Worm (Caenorhabditis elegans): ENCODE data around the gene cav-1.

cav-1 gene

ce11 chrIV:9784689-9785088, 12.4 kb downstream of the cav-1 start, which contains the start of gene sre-4:
Gene sre-4, minus strand, starts transcription at chrIV:9784789.
- TF ChIP-seq aly-2 (tag; optimal IDR thresholded peaks at IDR 0.05) (no peak), nhr-11 (tag; optimal IDR thresholded peaks at IDR 0.05) (no peak), fkh-2 (tag; optimal IDR thresholded peaks at IDR 0.05) (no peak), snpc-4 (tag; optimal IDR thresholded peaks at IDR 0.05) (no peak)

DNA sequence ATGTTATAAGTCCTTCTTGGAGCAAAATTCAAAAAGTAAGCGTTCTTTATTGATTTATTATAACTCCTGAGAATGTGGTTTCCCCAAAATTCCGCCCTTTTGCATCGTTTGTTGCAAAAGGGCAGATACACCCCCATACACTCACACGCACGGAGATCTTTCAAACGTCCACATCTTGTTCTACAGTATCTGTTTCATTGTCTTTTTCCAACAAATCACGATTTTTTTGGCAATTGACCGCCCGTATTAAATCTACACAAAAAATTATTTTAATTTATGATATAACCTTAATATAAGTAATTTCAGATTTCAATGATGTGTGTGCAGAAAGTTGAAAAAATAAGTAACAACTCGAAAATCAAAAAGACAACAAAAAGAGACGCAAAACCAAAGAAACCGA, 17.2 kb downstream of the cav-1 start, which contains the start of gene T13F2.4:
Gene T13F2.4 (plus strand): TSS at position 301 of the 400 bp plus-strand sequence.
- no peak for TF ChIP-seq fkh-2 (tag; optimal IDR thresholded peaks at IDR 0.05)
- no peak for TF ChIP-seq lin-15B (tag; optimal IDR thresholded peaks at IDR 0.05)
- TF ChIP-seq lsy-12 (tag; optimal IDR thresholded peaks at IDR 0.05) = no peak
- no peak for TF ChIP-seq ceh-82 (tag; optimal IDR thresholded peaks at IDR 0.05)
- no peak for TF ChIP-seq ceh-16 (tag; optimal IDR thresholded peaks at IDR 0.05)
- no peak for TF ChIP-seq elt-1 (tag; optimal IDR thresholded peaks at IDR 0.05)

DNA sequence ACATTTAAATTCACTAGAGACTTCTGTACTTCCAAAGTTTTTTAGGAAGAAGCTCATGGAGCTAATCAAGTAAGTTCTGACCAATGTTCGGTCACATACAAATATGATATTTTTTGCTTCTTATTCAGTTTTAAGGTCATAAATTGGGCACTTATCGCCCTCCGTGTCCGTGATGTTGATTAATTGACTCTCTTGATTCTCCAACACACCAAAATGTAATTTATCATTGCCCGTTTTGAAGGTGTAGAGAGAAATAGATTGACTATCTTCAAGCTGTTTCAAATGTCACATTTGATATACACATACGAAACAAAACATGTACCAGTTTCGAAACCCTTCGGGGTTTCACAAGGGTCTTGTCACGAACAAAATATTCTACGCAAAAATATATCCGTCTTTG, 18.4 kb downstream of the cav-1 start:
- TF ChIP-seq unc-62 (GFP tag; optimal IDR thresholded peaks at IDR 0.05) (peak; percentile 68), lin-39 (tag; optimal IDR thresholded peaks at IDR 0.05) (peak; percentile 60), lin-15B (tag; optimal IDR thresholded peaks at IDR 0.05) (no peak), nhr-25 (tag; optimal IDR thresholded peaks at IDR 0.05) (peak; percentile 36), unc-39 (tag; optimal IDR thresholded peaks at IDR 0.05) (no peak), daf-12 (tag; optimal IDR thresholded peaks at IDR 0.05) (no peak)

DNA sequence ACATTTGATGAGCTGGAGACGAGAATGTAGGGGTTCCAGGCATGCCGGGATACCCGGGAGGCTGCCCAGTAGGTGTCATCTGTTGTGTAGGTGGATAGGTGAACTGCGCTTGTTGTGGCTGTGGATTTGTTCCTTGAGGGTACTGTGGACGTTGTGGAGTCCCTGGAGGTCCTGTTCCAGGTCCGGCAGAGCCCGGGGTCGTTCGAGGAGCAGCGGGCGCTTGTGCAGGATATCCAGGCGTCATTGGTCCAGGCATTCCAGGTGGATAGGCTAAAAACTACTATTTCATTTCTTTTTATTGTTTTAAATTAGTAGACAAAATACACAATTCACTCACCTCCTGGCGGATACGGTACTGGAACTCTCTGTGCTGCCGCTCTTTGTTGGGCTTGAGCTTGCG, 22.9 kb downstream of the cav-1 start:
- TF ChIP-seq snpc-4 (tag; optimal IDR thresholded peaks at IDR 0.05) (no peak), zag-1 (tag; optimal IDR thresholded peaks at IDR 0.05) (no peak), pha-4 (tag; optimal IDR thresholded peaks at IDR 0.05) (no peak), egl-5 (tag; optimal IDR thresholded peaks at IDR 0.05) (no peak), nhr-12 (tag; optimal IDR thresholded peaks at IDR 0.05) (no peak), fkh-10 (GFP tag; optimal IDR thresholded peaks at IDR 0.05) (no peak), lsy-12 (tag; optimal IDR thresholded peaks at IDR 0.05) (no peak), R02D3.7 (tag; optimal IDR thresholded peaks at IDR 0.05) (no peak), jun-1 (tag; optimal IDR thresholded peaks at IDR 0.05) (no peak)

DNA sequence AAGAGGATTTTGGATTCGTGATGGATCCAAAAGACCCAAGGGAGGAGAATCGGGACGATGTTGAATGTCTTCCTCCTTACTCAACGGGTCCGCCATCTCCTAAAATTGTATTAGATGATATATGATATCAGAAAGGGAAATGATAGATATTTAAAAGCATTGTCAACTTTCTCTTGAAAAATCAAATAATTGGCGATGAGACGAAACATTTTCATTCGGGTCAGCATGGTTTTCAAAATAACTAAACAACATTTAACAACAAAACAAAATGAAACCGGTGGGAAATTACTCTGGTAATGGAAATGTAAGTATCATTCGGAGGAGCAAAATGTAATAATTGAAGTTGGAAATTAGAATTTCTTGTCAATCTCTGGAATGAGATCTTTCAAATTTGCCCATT, 24.2 kb downstream of the cav-1 start, which contains the start of gene pis-1:
Gene pis-1 (minus strand): TSS at position 101 of the 400 bp plus-strand sequence.
- TF ChIP-seq aly-2 (tag; optimal IDR thresholded peaks at IDR 0.05) (no peak), fkh-10 (GFP tag; optimal IDR thresholded peaks at IDR 0.05) (no peak), pha-4 (tag; optimal IDR thresholded peaks at IDR 0.05) (no peak), snpc-4 (tag; optimal IDR thresholded peaks at IDR 0.05) (no peak), daf-12 (tag; optimal IDR thresholded peaks at IDR 0.05) (no peak), ZK546.5 (tag; optimal IDR thresholded peaks at IDR 0.05) (no peak), nhr-43 (tag; optimal IDR thresholded peaks at IDR 0.05; ENCODE audit: poor library complexity, severe bottlenecking) (no peak), nhr-28 (tag; optimal IDR thresholded peaks at IDR 0.05) (no peak), elt-3 (tag; optimal IDR thresholded peaks at IDR 0.05) (no peak), nhr-237 (tag; optimal IDR thresholded peaks at IDR 0.05) (no peak), nhr-67 (tag; optimal IDR thresholded peaks at IDR 0.05) (no peak), unc-62 (GFP tag; optimal IDR thresholded peaks at IDR 0.05) (no peak), nhr-77 (tag; optimal IDR thresholded peaks at IDR 0.05) (no peak), lin-39 (tag; optimal IDR thresholded peaks at IDR 0.05) (no peak), mdl-1 (tag; optimal IDR thresholded peaks at IDR 0.05) (no peak), elt-1 (tag; optimal IDR thresholded peaks at IDR 0.05) (no peak), ceh-82 (tag; optimal IDR thresholded peaks at IDR 0.05) (no peak), jun-1 (tag; optimal IDR thresholded peaks at IDR 0.05) (no peak), nhr-25 (tag; optimal IDR thresholded peaks at IDR 0.05) (no peak), fkh-2 (tag; optimal IDR thresholded peaks at IDR 0.05) (no peak)

DNA sequence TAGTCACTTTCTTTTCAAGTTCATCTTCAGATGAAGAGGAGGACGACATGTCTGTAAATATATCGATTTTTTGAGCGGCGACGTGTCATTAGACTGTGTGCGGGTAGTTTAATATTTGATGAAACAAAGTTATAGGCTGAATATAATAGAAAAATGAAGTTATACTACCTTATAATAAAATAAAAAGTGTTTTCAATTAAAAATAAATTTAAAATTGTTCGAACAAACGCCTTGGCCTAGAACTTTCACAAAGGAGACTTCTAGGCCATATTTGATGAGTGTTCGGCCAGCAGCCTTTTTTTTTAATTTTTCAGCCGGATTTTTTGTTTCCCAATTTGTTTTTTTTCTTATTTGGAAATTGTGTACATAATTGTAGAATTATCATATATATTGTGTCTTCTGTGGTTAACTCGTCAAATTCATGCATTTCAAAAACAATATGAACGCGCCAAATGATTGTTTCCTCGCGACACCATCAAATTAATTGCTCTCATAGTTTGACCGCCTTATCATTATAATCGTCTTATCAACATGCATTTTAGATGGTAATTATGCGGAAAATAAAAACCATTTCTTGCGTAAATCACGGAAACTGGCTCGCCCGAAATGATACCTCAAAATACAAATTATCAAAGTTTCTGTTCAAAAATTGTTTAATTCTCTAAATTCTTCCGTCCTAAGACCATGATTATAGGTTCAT, 25.1 kb downstream of the cav-1 start, which contains the start of gene T13F2.2:
Gene T13F2.2 (minus strand): TSS at position 51 of the 700 bp plus-strand sequence.
- peak; percentile 2 for TF ChIP-seq nhr-43 (tag; optimal IDR thresholded peaks at IDR 0.05; ENCODE audit: poor library complexity, severe bottlenecking)
- no peak for TF ChIP-seq ceh-16 (tag; optimal IDR thresholded peaks at IDR 0.05)
- TF ChIP-seq mml-1 (tag; optimal IDR thresholded peaks at IDR 0.05) = no peak
- no peak for TF ChIP-seq ceh-82 (tag; optimal IDR thresholded peaks at IDR 0.05)
- peak; percentile 59 for TF ChIP-seq pqm-1 (tag; optimal IDR thresholded peaks at IDR 0.05)
- TF ChIP-seq daf-12 (tag; optimal IDR thresholded peaks at IDR 0.05) = no peak
- TF ChIP-seq elt-2 (tag; optimal IDR thresholded peaks at IDR 0.05) = peak; percentile 69
- TF ChIP-seq lin-15B (tag; optimal IDR thresholded peaks at IDR 0.05) = peak; percentile 20

Measured in whole organism, L3 larva.